Fruit fly (Drosophila melanogaster): ENCODE measurements around the gene CG43149.

DNA sequence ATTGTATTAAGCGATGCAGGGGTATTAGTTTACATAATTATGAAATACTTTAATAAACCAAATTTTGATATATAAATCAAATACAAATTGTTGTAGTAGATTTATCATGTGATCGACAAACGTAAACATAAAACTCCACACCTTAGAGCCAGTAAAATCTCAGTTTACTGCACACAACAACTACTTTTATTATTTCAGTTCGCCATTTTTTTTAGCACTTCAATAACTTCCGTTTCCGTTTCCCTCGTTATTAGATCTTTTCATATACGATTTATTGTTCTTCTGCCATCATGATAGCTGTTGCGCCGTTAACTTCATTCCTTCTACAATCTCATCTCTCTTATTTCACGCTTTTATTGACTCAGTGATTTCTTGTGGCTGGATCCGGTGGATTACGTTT lies 20.7 kb upstream of the CG43149 start, which contains the start of gene CG13405:
- TF ChIP-seq ttk (optimal IDR thresholded peaks at IDR 0.05) (no peak), insv (optimal IDR thresholded peaks at IDR 0.05) (no peak), h (optimal IDR thresholded peaks at IDR 0.05) (no peak), psq (optimal IDR thresholded peaks at IDR 0.05) (no peak)
